Worm (Caenorhabditis elegans) whole organism, late embryonic: ENCODE results near the gene T08D10.5.

Experiments
- C38D4.7 ChIP-seq: fragments of 200-800 bp; sonication (Bioruptor generic); optimal IDR thresholded peaks from 2 replicates; lab custom pipeline; 2018; ENCODE audit warnings: mild to moderate bottlenecking, missing genetic modification characterization, moderate library complexity, missing compliant biosample characterization
- ceh-22 ChIP-seq: sonication (generic microtip); optimal IDR thresholded peaks from 2 replicates; lab custom pipeline; 2017; ENCODE audit warnings: missing biosample characterization, missing genetic modification characterization
- fkh-10 ChIP-seq: fragments of 150-350 bp; optimal IDR thresholded peaks from 2 replicates; lab custom pipeline; 2014; ENCODE audit warnings: missing biosample characterization, missing genetic modification reagents, missing genetic modification characterization
- fkh-6 ChIP-seq: sonication (generic microtip); optimal IDR thresholded peaks from 2 replicates; lab custom pipeline; 2016; ENCODE audit warnings: missing genetic modification characterization, missing compliant biosample characterization
- hlh-30 ChIP-seq: sonication (generic microtip); optimal IDR thresholded peaks from 2 replicates; lab custom pipeline; 2017; ENCODE audit warnings: antibody characterized with exemption, missing genetic modification characterization, missing compliant biosample characterization; ENCODE audit not compliant: insufficient read depth
- pha-2 ChIP-seq: sonication (generic microtip); optimal IDR thresholded peaks from 2 replicates; lab custom pipeline; 2017; ENCODE audit warnings: mild to moderate bottlenecking, missing genetic modification characterization, missing compliant biosample characterization
- pha-4 ChIP-seq: fragments of 150-350 bp; optimal IDR thresholded peaks from 2 replicates; lab custom pipeline; 2018; ENCODE audit warnings: missing biosample characterization, missing genetic modification reagents, missing genetic modification characterization
- pqm-1 ChIP-seq: sonication (generic microtip); optimal IDR thresholded peaks from 2 replicates; lab custom pipeline; 2016; ENCODE audit warnings: missing genetic modification characterization, missing compliant biosample characterization

DNA sequence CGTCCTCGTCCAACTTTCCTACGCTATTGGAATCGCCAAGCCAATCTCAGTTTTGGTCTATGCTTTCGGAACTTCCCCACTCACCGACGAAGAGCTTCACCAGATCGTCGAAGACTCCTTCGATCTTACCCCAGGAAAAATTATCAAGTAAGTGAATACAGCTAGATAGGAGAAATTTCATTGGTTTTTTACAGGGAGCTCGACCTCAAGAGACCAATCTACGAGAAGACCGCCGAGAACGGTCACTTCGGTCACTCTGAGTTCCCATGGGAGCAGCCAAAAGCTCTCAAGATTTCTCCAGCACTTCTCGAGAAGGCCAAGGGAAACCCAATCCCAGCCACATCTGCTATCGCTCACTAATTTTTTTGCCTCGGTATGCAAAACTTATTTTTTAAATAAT lies 9.7 kb downstream of the T08D10.5 start:
- TF ChIP-seq ceh-22 = no peak
- no peak for TF ChIP-seq fkh-10 (GFP tag; lab: Kevin White, UChicago)
- no peak for TF ChIP-seq pha-2 (tag; lab: Kevin White, UChicago)
- no peak for TF ChIP-seq C38D4.7 (GFP tag; lab: Kevin White, UChicago)
- TF ChIP-seq fkh-6 (tag; lab: Kevin White, UChicago) = no peak
- TF ChIP-seq pqm-1 = no peak
- no peak for TF ChIP-seq hlh-30 (tag; lab: Kevin White, UChicago)
- TF ChIP-seq pha-4 (tag; lab: Kevin White, UChicago) = no peak
